Fruit fly (Drosophila melanogaster) whole organism, embryonic: ENCODE measurements around the gene DNAlig4.

ENCODE experiments used
- Ada2b ChIP-seq: fragments of 200-800 bp; sonication (Bioruptor generic); IDR thresholded peaks from 2 replicates; pipeline ENCODE4 v1.3.6; 2022; ENCODE audit warnings: missing biosample characterization, missing genetic modification characterization
- Bgb ChIP-seq: fragments of 200-800 bp; sonication (Bioruptor generic); IDR thresholded peaks from 2 replicates; pipeline ENCODE4 v1.3.6; 2022; ENCODE audit warnings: missing biosample characterization, missing genetic modification characterization; ENCODE audit not compliant: partially characterized antibody
- CG1024 ChIP-seq: fragments of 200-800 bp; sonication (Bioruptor generic); IDR thresholded peaks from 2 replicates; pipeline ENCODE4 v1.3.6; 2022; ENCODE audit warnings: missing biosample characterization, missing genetic modification characterization
- CG11560 ChIP-seq: fragments of 200-800 bp; sonication (Bioruptor generic); IDR thresholded peaks from 3 replicates; pipeline ENCODE4 v1.3.6; 2022; ENCODE audit warnings: missing biosample characterization, missing genetic modification characterization
- CG12744 ChIP-seq: fragments of 200-800 bp; sonication (Bioruptor generic); optimal IDR thresholded peaks from 2 replicates; lab custom pipeline; 2016; ENCODE audit warnings: missing biosample characterization, missing genetic modification characterization
- CG14860 ChIP-seq: fragments of 200-800 bp; sonication (Bioruptor generic); IDR thresholded peaks from 3 replicates; pipeline ENCODE4 v1.3.6; 2022; ENCODE audit warnings: missing biosample characterization, missing genetic modification characterization; ENCODE audit not compliant: partially characterized antibody
- CG15514 ChIP-seq: fragments of 200-800 bp; sonication (Bioruptor generic); optimal IDR thresholded peaks from 3 replicates; lab custom pipeline; 2017; ENCODE audit warnings: missing biosample characterization, missing genetic modification characterization, mild to moderate bottlenecking, moderate library complexity, missing genetic modification reagents
- CG16813 ChIP-seq: fragments of 200-800 bp; sonication (Bioruptor generic); IDR thresholded peaks from 3 replicates; pipeline ENCODE4 v1.3.6; 2022; ENCODE audit warnings: missing biosample characterization, missing genetic modification characterization; ENCODE audit not compliant: partially characterized antibody
- CG18476 ChIP-seq: fragments of 200-800 bp; sonication (Bioruptor generic); optimal IDR thresholded peaks from 2 replicates; lab custom pipeline; 2016; ENCODE audit warnings: missing biosample characterization, mild to moderate bottlenecking, missing genetic modification characterization
- CG18764 ChIP-seq: fragments of 200-800 bp; sonication (Bioruptor generic); optimal IDR thresholded peaks from 3 replicates; lab custom pipeline; 2016; ENCODE audit warnings: missing biosample characterization, missing genetic modification characterization
- CG2875 ChIP-seq: fragments of 200-800 bp; sonication (Bioruptor generic); optimal IDR thresholded peaks from 2 replicates; lab custom pipeline; 2017; ENCODE audit warnings: missing biosample characterization, mild to moderate bottlenecking, missing genetic modification characterization, missing genetic modification reagents
- CG32532 ChIP-seq: fragments of 200-800 bp; sonication (Bioruptor generic); IDR thresholded peaks from 2 replicates; pipeline ENCODE4 v1.3.6; 2022; ENCODE audit warnings: missing biosample characterization, missing genetic modification characterization
- CG4730 ChIP-seq: fragments of 200-800 bp; sonication (Bioruptor generic); IDR thresholded peaks from 2 replicates; pipeline ENCODE4 v1.3.6; 2022; ENCODE audit warnings: missing biosample characterization, missing genetic modification characterization
- CG4854 ChIP-seq: fragments of 200-800 bp; sonication (Bioruptor generic); optimal IDR thresholded peaks from 2 replicates; lab custom pipeline; 2016; ENCODE audit warnings: missing biosample characterization, missing genetic modification characterization, inconsistent platforms
- CG7357 ChIP-seq: fragments of 200-800 bp; sonication (Bioruptor generic); IDR thresholded peaks from 3 replicates; pipeline ENCODE4 v1.3.6; 2022; ENCODE audit warnings: missing biosample characterization, missing genetic modification characterization
- CG8290 ChIP-seq, 3 experiments: fragments of 200-800 bp; sonication (Bioruptor generic); optimal IDR thresholded peaks; 2 replicates each; lab custom pipeline; 2016 to 2019; ENCODE audit warnings: missing biosample characterization in 3 of 3, missing genetic modification characterization in 3 of 3, mild to moderate bottlenecking in 2 of 3, moderate library complexity in 1 of 3
- CG8359 ChIP-seq: fragments of 200-800 bp; sonication (Bioruptor generic); optimal IDR thresholded peaks from 2 replicates; lab custom pipeline; 2017; ENCODE audit warnings: missing biosample characterization, mild to moderate bottlenecking, missing genetic modification characterization, borderline replicate concordance
- CG8765 ChIP-seq: fragments of 200-800 bp; sonication (Bioruptor generic); IDR thresholded peaks from 2 replicates; pipeline ENCODE4 v1.3.6; 2022; ENCODE audit warnings: missing biosample characterization, missing genetic modification characterization
- CG8924 ChIP-seq: fragments of 200-800 bp; optimal IDR thresholded peaks from 3 replicates; lab custom pipeline; 2019; ENCODE audit warnings: missing biosample characterization, mild to moderate bottlenecking, missing genetic modification characterization, moderate library complexity
- CG9932 ChIP-seq: fragments of 200-800 bp; sonication (Bioruptor generic); IDR thresholded peaks from 2 replicates; pipeline ENCODE4 v1.3.6; 2022; ENCODE audit warnings: missing biosample characterization, missing genetic modification characterization
- Chrac-16 ChIP-seq: fragments of 200-800 bp; sonication (Bioruptor generic); optimal IDR thresholded peaks from 3 replicates; lab custom pipeline; 2016; ENCODE audit warnings: missing biosample characterization, missing genetic modification characterization
- Deaf1 ChIP-seq: fragments of 200-800 bp; optimal IDR thresholded peaks from 3 replicates; lab custom pipeline; 2019; ENCODE audit warnings: missing biosample characterization, mild to moderate bottlenecking, missing genetic modification characterization, moderate library complexity
- Dek ChIP-seq: fragments of 200-800 bp; sonication (Bioruptor generic); optimal IDR thresholded peaks from 3 replicates; lab custom pipeline; 2019; ENCODE audit warnings: missing biosample characterization, mild to moderate bottlenecking, missing genetic modification characterization, moderate library complexity
- Dref ChIP-seq: fragments of 200-800 bp; sonication (Bioruptor generic); IDR thresholded peaks from 2 replicates; pipeline ENCODE4 v1.3.6; 2022; ENCODE audit warnings: missing biosample characterization, missing genetic modification characterization
- E2f2 ChIP-seq: fragments of 200-800 bp; sonication (Bioruptor generic); IDR thresholded peaks from 2 replicates; pipeline ENCODE4 v1.3.6; 2022; ENCODE audit warnings: missing biosample characterization, missing genetic modification characterization
- Elba2 ChIP-seq: fragments of 200-800 bp; sonication (Bioruptor generic); optimal IDR thresholded peaks from 3 replicates; lab custom pipeline; 2016; ENCODE audit warnings: missing biosample characterization, missing genetic modification characterization
- Hmx ChIP-seq: fragments of 200-800 bp; sonication (Bioruptor generic); optimal IDR thresholded peaks from 2 replicates; lab custom pipeline; 2016; ENCODE audit warnings: missing biosample characterization, missing genetic modification characterization
- Jarid2 ChIP-seq: fragments of 200-800 bp; sonication (Bioruptor generic); optimal IDR thresholded peaks from 3 replicates; lab custom pipeline; 2017; ENCODE audit warnings: mild to moderate bottlenecking, missing biosample characterization, missing genetic modification reagents, missing genetic modification characterization
- Lpt ChIP-seq: fragments of >200 bp; optimal IDR thresholded peaks from 2 replicates; lab custom pipeline; 2018; ENCODE audit warnings: missing biosample characterization, missing genetic modification characterization
- Optix ChIP-seq: fragments of 200-800 bp; sonication (Bioruptor generic); IDR thresholded peaks from 3 replicates; pipeline ENCODE4 v1.3.6; 2022; ENCODE audit warnings: missing biosample characterization, missing genetic modification characterization
- Pdp1 ChIP-seq, 2 experiments: fragments of 200-800 bp; sonication (Bioruptor generic); optimal IDR thresholded peaks; 3 replicates each; lab custom pipeline; 2016; ENCODE audit warnings: missing biosample characterization in 2 of 2, missing genetic modification characterization in 2 of 2, mild to moderate bottlenecking in 1 of 2, moderate library complexity in 1 of 2
- Rx ChIP-seq: fragments of 200-800 bp; sonication (Bioruptor generic); IDR thresholded peaks from 2 replicates; pipeline ENCODE4 v1.3.6; 2022; ENCODE audit warnings: missing biosample characterization, missing genetic modification characterization
- Sin3A ChIP-seq: fragments of >200 bp; optimal IDR thresholded peaks from 2 replicates; lab custom pipeline; 2018
- Taf1 ChIP-seq: fragments of 200-800 bp; sonication (Bioruptor generic); IDR thresholded peaks from 2 replicates; pipeline ENCODE4 v1.3.6; 2022; ENCODE audit warnings: missing biosample characterization, missing genetic modification characterization
- Vsx1 ChIP-seq: fragments of 200-800 bp; sonication (Bioruptor generic); optimal IDR thresholded peaks from 2 replicates; lab custom pipeline; 2017; ENCODE audit warnings: missing biosample characterization, mild to moderate bottlenecking, missing genetic modification characterization, missing genetic modification reagents
- bbx ChIP-seq: fragments of 200-800 bp; sonication (Bioruptor generic); IDR thresholded peaks from 2 replicates; pipeline ENCODE4 v1.3.6; 2022; ENCODE audit warnings: missing biosample characterization, missing genetic modification characterization; ENCODE audit not compliant: partially characterized antibody
- dysf ChIP-seq: fragments of 200-800 bp; sonication (Bioruptor generic); IDR thresholded peaks from 3 replicates; pipeline ENCODE4 v1.3.6; 2022; ENCODE audit warnings: missing biosample characterization, missing genetic modification characterization
- ems ChIP-seq: fragments of 200-800 bp; sonication (Bioruptor generic); optimal IDR thresholded peaks from 3 replicates; lab custom pipeline; 2016; ENCODE audit warnings: missing biosample characterization, missing genetic modification characterization
- gsb-n ChIP-seq: fragments of 200-800 bp; sonication (Bioruptor generic); optimal IDR thresholded peaks from 3 replicates; lab custom pipeline; 2018; ENCODE audit warnings: missing biosample characterization, mild to moderate bottlenecking, missing genetic modification characterization
- h ChIP-seq: fragments of >200 bp; optimal IDR thresholded peaks from 2 replicates; lab custom pipeline; 2017
- ind ChIP-seq: fragments of 200-800 bp; sonication (Bioruptor generic); optimal IDR thresholded peaks from 3 replicates; lab custom pipeline; 2016; ENCODE audit warnings: missing biosample characterization, missing genetic modification characterization
- luna ChIP-seq: fragments of 200-800 bp; sonication (Bioruptor generic); optimal IDR thresholded peaks from 2 replicates; lab custom pipeline; 2016; ENCODE audit warnings: missing biosample characterization, missing genetic modification characterization
- nmo ChIP-seq: fragments of 200-800 bp; sonication (Bioruptor generic); optimal IDR thresholded peaks from 2 replicates; lab custom pipeline; 2018; ENCODE audit warnings: missing biosample characterization, mild to moderate bottlenecking, missing genetic modification characterization, moderate library complexity
- pan ChIP-seq, 4 experiments: fragments of >200 bp in 3 of 4; fragments of 200-800 bp in 1 of 4; sonication (Bioruptor generic) in 1 of 4; optimal IDR thresholded peaks in 3 of 4; IDR thresholded peaks in 1 of 4; 2 replicates each; pipeline versions ENCODE4 v1.3.6 to Lab custom; 2017 to 2022; ENCODE audit warnings: missing biosample characterization in 2 of 4, missing genetic modification characterization in 2 of 4, mixed read lengths in 1 of 4
- ro ChIP-seq: fragments of 200-800 bp; sonication (Bioruptor generic); IDR thresholded peaks from 2 replicates; pipeline ENCODE4 v1.3.6; 2022; ENCODE audit warnings: missing biosample characterization, missing genetic modification characterization
- sens ChIP-seq: fragments of 200-800 bp; sonication (Bioruptor generic); peaks from one replicate; lab custom pipeline; 2016; ENCODE audit warnings: missing biosample characterization, missing genetic modification characterization
- sr ChIP-seq: fragments of 200-800 bp; sonication (Bioruptor generic); IDR thresholded peaks from 3 replicates; pipeline ENCODE4 v1.3.6; 2022; ENCODE audit warnings: missing biosample characterization, missing genetic modification characterization
- tup ChIP-seq: fragments of 200-800 bp; sonication (Bioruptor generic); optimal IDR thresholded peaks from 2 replicates; lab custom pipeline; 2016; ENCODE audit warnings: missing biosample characterization, mild to moderate bottlenecking, missing genetic modification characterization, moderate library complexity
- vvl ChIP-seq: fragments of 200-800 bp; sonication (Bioruptor generic); IDR thresholded peaks from 2 replicates; pipeline ENCODE4 v1.3.6; 2022; ENCODE audit warnings: missing biosample characterization, missing genetic modification characterization
- zf30C ChIP-seq: fragments of 200-800 bp; sonication (Bioruptor generic); optimal IDR thresholded peaks from 3 replicates; lab custom pipeline; 2018; ENCODE audit warnings: missing biosample characterization, mild to moderate bottlenecking, missing genetic modification characterization

The DNAlig4 gene

DNA sequence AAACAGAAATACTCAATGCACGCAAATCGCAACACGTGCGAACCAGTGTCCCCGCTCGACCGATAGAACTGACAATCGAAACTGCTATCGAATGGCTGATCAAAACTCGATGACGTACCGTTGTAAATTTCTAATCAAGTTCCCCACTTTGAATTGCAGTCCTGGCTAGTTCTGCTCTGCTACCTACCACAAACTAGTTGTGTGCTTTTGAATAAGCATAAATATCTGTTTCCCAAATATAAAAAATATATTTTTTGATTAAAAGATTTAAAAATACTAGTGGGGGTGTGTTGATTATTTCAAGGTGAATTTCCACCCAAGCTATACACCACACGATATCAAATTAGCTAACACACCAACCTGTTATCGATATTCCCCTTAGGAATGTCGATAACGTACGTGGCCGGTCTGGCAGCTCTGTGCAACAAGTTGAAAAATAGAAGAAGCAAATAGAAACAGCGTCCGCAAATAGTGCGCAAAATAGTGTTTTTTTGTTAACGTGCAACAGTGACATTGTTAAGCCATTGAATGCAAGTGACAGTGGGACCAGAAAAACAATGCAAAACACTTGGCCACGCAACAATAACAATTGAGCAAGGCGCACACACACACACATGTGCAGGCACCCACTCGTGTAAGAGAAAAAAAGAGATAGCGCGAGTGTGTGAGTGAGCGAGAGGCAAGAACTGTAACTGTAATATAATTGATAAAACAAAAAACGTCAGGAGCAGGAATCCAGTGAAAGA lies 43.1 kb downstream of the DNAlig4 start, which contains the start of the genes CG2691 and NFAT:
Gene CG2691, minus strand, starts transcription at position 75 of the 746 bp plus-strand sequence.
Gene NFAT, plus strand, starts transcription at position 412 of the 746 bp plus-strand sequence.
- peak; percentile 87 for TF ChIP-seq CG8924 (tag; lab: Kevin White, UChicago)
- TF ChIP-seq pan (optimal IDR thresholded peaks at IDR 0.05; lab: Kevin White, UChicago): no peak
- TF ChIP-seq pan (GFP tag; optimal IDR thresholded peaks at IDR 0.05 in 1 of 2, IDR thresholded peaks at IDR 0.05 in 1 of 2): no peak
- no peak for TF ChIP-seq gsb-n
- TF ChIP-seq CG8290 (GFP tag; optimal IDR thresholded peaks at IDR 0.05; lab: Kevin White, UChicago): peak; percentile 55
- TF ChIP-seq CG8290 (tag; optimal IDR thresholded peaks at IDR 0.05; lab: Kevin White, UChicago): peak; percentile 23 to 29
- TF ChIP-seq sens (GFP tag; lab: Kevin White, UChicago): peak; percentile 79
- peak; percentile 19 for TF ChIP-seq nmo (GFP tag; lab: Kevin White, UChicago)
- peak; percentile 95 for TF ChIP-seq CG11560
- no peak for TF ChIP-seq ems (GFP tag; lab: Kevin White, UChicago)
- no peak for TF ChIP-seq CG32532 (GFP tag; lab: Robert Waterston, UW)
- TF ChIP-seq Sin3A (lab: Kevin White, UChicago): peak; percentile 67
- TF ChIP-seq Rx: no peak
- TF ChIP-seq Dref: peak; percentile 94
- no peak for TF ChIP-seq Ada2b (GFP tag; lab: Robert Waterston, UW)
- no peak for TF ChIP-seq ind
- peak; percentile 8 for TF ChIP-seq Deaf1 (tag; lab: Kevin White, UChicago)
- TF ChIP-seq luna (GFP tag; lab: Kevin White, UChicago): no peak
- no peak for TF ChIP-seq Dek
- no peak for TF ChIP-seq vvl
- TF ChIP-seq bbx (GFP tag; lab: Robert Waterston, UW): peak; percentile 52; the same call in 1 of the 2 replicates
- TF ChIP-seq CG1024 (GFP tag; lab: Robert Waterston, UW): no peak
- TF ChIP-seq CG14860 (GFP tag; lab: Robert Waterston, UW): peak; percentile 61; the same call in 2 of the 3 replicates
- peak; percentile 69 for TF ChIP-seq Bgb (GFP tag; lab: Robert Waterston, UW)
- TF ChIP-seq dysf (GFP tag; lab: Robert Waterston, UW): no peak
- TF ChIP-seq CG18764 (GFP tag; lab: Kevin White, UChicago): no peak
- TF ChIP-seq CG2875 (GFP tag; lab: Kevin White, UChicago): no peak
- TF ChIP-seq CG7357: no peak
- TF ChIP-seq sr (GFP tag; lab: Robert Waterston, UW): 0 out of 3 replicates have a peak, but pooled peaks have one; percentile 40
- no peak for TF ChIP-seq CG8765 (GFP tag; lab: Robert Waterston, UW)
- peak in 1 of 2 experiments; percentile 56 for TF ChIP-seq Pdp1 (GFP tag; optimal IDR thresholded peaks at IDR 0.05; lab: Kevin White, UChicago)
- TF ChIP-seq Jarid2 (GFP tag; lab: Kevin White, UChicago): no peak
- peak; percentile 64 for TF ChIP-seq CG16813
- TF ChIP-seq CG12744 (GFP tag; lab: Kevin White, UChicago): no peak
- peak; percentile 93 for TF ChIP-seq CG15514 (GFP tag; lab: Kevin White, UChicago)
- no peak for TF ChIP-seq Chrac-16 (GFP tag; lab: Kevin White, UChicago)
- no peak for TF ChIP-seq Lpt (GFP tag; lab: Kevin White, UChicago)
- no peak for TF ChIP-seq Vsx1 (GFP tag; lab: Kevin White, UChicago)
- TF ChIP-seq CG9932: no peak; the same call in 1 of the 2 replicates
- no peak for TF ChIP-seq Taf1
- no peak for TF ChIP-seq ro (GFP tag; lab: Robert Waterston, UW)
- TF ChIP-seq h (lab: Kevin White, UChicago): no peak
- TF ChIP-seq CG18476 (GFP tag; lab: Kevin White, UChicago): no peak
- no peak for TF ChIP-seq zf30C (GFP tag; lab: Kevin White, UChicago)
- no peak for TF ChIP-seq Hmx (GFP tag; lab: Kevin White, UChicago)
- no peak for TF ChIP-seq Elba2 (GFP tag; lab: Kevin White, UChicago)
- no peak for TF ChIP-seq Optix (GFP tag; lab: Robert Waterston, UW)
- no peak for TF ChIP-seq CG4854 (GFP tag; lab: Kevin White, UChicago)
- no peak for TF ChIP-seq CG8359 (GFP tag; lab: Kevin White, UChicago)
- TF ChIP-seq E2f2 (GFP tag; lab: Robert Waterston, UW): peak; percentile 63
- no peak for TF ChIP-seq tup (GFP tag; lab: Kevin White, UChicago)
- TF ChIP-seq CG4730: no peak
